Fruit fly (Drosophila melanogaster) whole organism, embryonic: ENCODE measurements around the gene tbc.

Source experiments
- Ada2b ChIP-seq: fragments of 200-800 bp; sonication (Bioruptor generic); IDR thresholded peaks from 2 replicates; pipeline ENCODE4 v1.3.6; 2022; ENCODE audit warnings: missing biosample characterization, missing genetic modification characterization
- Atf6 ChIP-seq: fragments of 200-800 bp; sonication (Bioruptor generic); IDR thresholded peaks from 2 replicates; pipeline ENCODE4 v1.3.6; 2022; ENCODE audit warnings: missing biosample characterization, missing genetic modification characterization
- CG10654 ChIP-seq: fragments of 200-800 bp; sonication (Bioruptor generic); optimal IDR thresholded peaks from 2 replicates; lab custom pipeline; 2016; ENCODE audit warnings: missing biosample characterization, missing genetic modification characterization
- CG11398 ChIP-seq: fragments of 200-800 bp; sonication (Bioruptor generic); optimal IDR thresholded peaks from 2 replicates; lab custom pipeline; 2016; ENCODE audit warnings: missing biosample characterization, missing genetic modification characterization
- CG12236 ChIP-seq: fragments of 200-800 bp; sonication (Bioruptor generic); optimal IDR thresholded peaks from 2 replicates; lab custom pipeline; 2016; ENCODE audit warnings: missing biosample characterization, missing genetic modification characterization
- CG13296 ChIP-seq: fragments of 200-800 bp; sonication (Bioruptor generic); optimal IDR thresholded peaks from 3 replicates; lab custom pipeline; 2018; ENCODE audit warnings: missing biosample characterization, mild to moderate bottlenecking, missing genetic modification characterization
- CG13775 ChIP-seq: fragments of 200-800 bp; sonication (Bioruptor generic); optimal IDR thresholded peaks from 3 replicates; lab custom pipeline; 2017; ENCODE audit warnings: missing biosample characterization, mild to moderate bottlenecking, missing genetic modification characterization
- CG15696 ChIP-seq: fragments of 200-800 bp; sonication (Bioruptor generic); optimal IDR thresholded peaks from 2 replicates; lab custom pipeline; 2019; ENCODE audit warnings: missing biosample characterization, mild to moderate bottlenecking, missing genetic modification characterization, moderate library complexity
- CG18599 ChIP-seq: fragments of 200-800 bp; sonication (Bioruptor generic); optimal IDR thresholded peaks from 3 replicates; lab custom pipeline; 2017; ENCODE audit warnings: missing biosample characterization, missing genetic modification characterization, mild to moderate bottlenecking, moderate library complexity, missing genetic modification reagents
- CG3163 ChIP-seq: fragments of 200-800 bp; sonication (Bioruptor generic); optimal IDR thresholded peaks from 3 replicates; lab custom pipeline; 2016; ENCODE audit warnings: missing biosample characterization, missing genetic modification characterization
- CG32532 ChIP-seq: fragments of 200-800 bp; sonication (Bioruptor generic); IDR thresholded peaks from 2 replicates; pipeline ENCODE4 v1.3.6; 2022; ENCODE audit warnings: missing biosample characterization, missing genetic modification characterization
- CG4424 ChIP-seq: fragments of 200-800 bp; sonication (Bioruptor generic); optimal IDR thresholded peaks from 3 replicates; lab custom pipeline; 2016; ENCODE audit warnings: missing biosample characterization, missing genetic modification characterization
- CG6683 ChIP-seq: fragments of 200-800 bp; sonication (Bioruptor generic); optimal IDR thresholded peaks from 2 replicates; lab custom pipeline; 2017; ENCODE audit warnings: missing biosample characterization, mild to moderate bottlenecking, missing genetic modification characterization, missing genetic modification reagents
- CG8388 ChIP-seq: fragments of 200-800 bp; sonication (Bioruptor generic); optimal IDR thresholded peaks from 2 replicates; lab custom pipeline; 2019; ENCODE audit warnings: missing biosample characterization, mild to moderate bottlenecking, missing genetic modification characterization, moderate library complexity
- D19A ChIP-seq: fragments of 200-800 bp; optimal IDR thresholded peaks from 3 replicates; lab custom pipeline; 2019; ENCODE audit warnings: missing biosample characterization, mild to moderate bottlenecking, missing genetic modification characterization, moderate library complexity
- Dad ChIP-seq: fragments of 200-800 bp; sonication (Bioruptor generic); optimal IDR thresholded peaks from 3 replicates; lab custom pipeline; 2016; ENCODE audit warnings: missing biosample characterization, missing genetic modification characterization
- Dll ChIP-seq: fragments of 200-800 bp; sonication (Bioruptor generic); IDR thresholded peaks from 4 replicates; pipeline ENCODE4 v1.3.6; 2022; ENCODE audit warnings: missing biosample characterization, missing genetic modification characterization; ENCODE audit not compliant: partially characterized antibody
- Dref ChIP-seq: fragments of 200-800 bp; sonication (Bioruptor generic); IDR thresholded peaks from 2 replicates; pipeline ENCODE4 v1.3.6; 2022; ENCODE audit warnings: missing biosample characterization, missing genetic modification characterization
- Ets65A ChIP-seq: fragments of 200-800 bp; sonication (Bioruptor generic); peaks from one replicate; lab custom pipeline; 2016; ENCODE audit warnings: missing biosample characterization, missing genetic modification characterization
- Med ChIP-seq: fragments of 200-800 bp; sonication (Bioruptor generic); peaks from one replicate; lab custom pipeline; 2016; ENCODE audit warnings: missing biosample characterization, missing genetic modification characterization, mild to moderate bottlenecking, inconsistent platforms, moderate library complexity
- NK7.1 ChIP-seq: fragments of 200-800 bp; sonication (Bioruptor generic); optimal IDR thresholded peaks from 3 replicates; lab custom pipeline; 2016; ENCODE audit warnings: missing biosample characterization, missing genetic modification characterization
- Nf-YA ChIP-seq: fragments of 200-800 bp; sonication (Bioruptor generic); IDR thresholded peaks from 2 replicates; pipeline ENCODE4 v1.3.6; 2022; ENCODE audit warnings: missing biosample characterization, missing genetic modification characterization
- Nf-YB ChIP-seq: fragments of 200-800 bp; sonication (Bioruptor generic); optimal IDR thresholded peaks from 3 replicates; lab custom pipeline; 2019; ENCODE audit warnings: missing biosample characterization, mild to moderate bottlenecking, missing genetic modification characterization, moderate library complexity
- Ptx1 ChIP-seq: fragments of 200-800 bp; sonication (Bioruptor generic); IDR thresholded peaks from 2 replicates; pipeline ENCODE4 v1.3.6; 2022; ENCODE audit warnings: missing biosample characterization, missing genetic modification characterization
- ap ChIP-seq: fragments of 200-800 bp; sonication (Bioruptor generic); IDR thresholded peaks from 2 replicates; pipeline ENCODE4 v1.3.6; 2022; ENCODE audit warnings: missing biosample characterization, missing genetic modification characterization
- cas ChIP-seq: fragments of 200-800 bp; sonication (Bioruptor generic); IDR thresholded peaks from 2 replicates; pipeline ENCODE4 v1.3.6; 2022; ENCODE audit warnings: missing biosample characterization, missing genetic modification characterization
- croc ChIP-seq: fragments of 200-800 bp; sonication (Bioruptor generic); conservative IDR thresholded peaks from 3 replicates; pipeline ENCODE4 v1.3.6; 2022; ENCODE audit warnings: missing biosample characterization, missing genetic modification characterization
- dmrt99B ChIP-seq: fragments of 200-800 bp; sonication (Bioruptor generic); optimal IDR thresholded peaks from 2 replicates; lab custom pipeline; 2018; ENCODE audit warnings: missing biosample characterization, mild to moderate bottlenecking, missing genetic modification characterization, moderate library complexity
- eve ChIP-seq, 2 experiments: fragments of >200 bp; optimal IDR thresholded peaks; 2 replicates each; lab custom pipeline; 2017; ENCODE audit warnings: missing biosample characterization in 2 of 2, missing genetic modification characterization in 2 of 2
- fd3F ChIP-seq: fragments of 200-800 bp; sonication (Bioruptor generic); optimal IDR thresholded peaks from 2 replicates; lab custom pipeline; 2018; ENCODE audit warnings: missing biosample characterization, mild to moderate bottlenecking, missing genetic modification characterization, moderate library complexity
- ftz-f1 ChIP-seq: fragments of 200-800 bp; sonication (Bioruptor generic); optimal IDR thresholded peaks from 2 replicates; lab custom pipeline; 2016; ENCODE audit warnings: missing biosample characterization, missing genetic modification characterization
- gsb ChIP-seq: fragments of 200-800 bp; sonication (Bioruptor generic); IDR thresholded peaks from 2 replicates; pipeline ENCODE4 v1.3.6; 2022; ENCODE audit warnings: missing biosample characterization, missing genetic modification characterization
- maf-S ChIP-seq: fragments of 200-800 bp; sonication (Bioruptor generic); optimal IDR thresholded peaks from 2 replicates; lab custom pipeline; 2016; ENCODE audit warnings: missing biosample characterization, missing genetic modification characterization
- phol ChIP-seq: fragments of 200-800 bp; sonication (Bioruptor generic); optimal IDR thresholded peaks from 3 replicates; lab custom pipeline; 2018; ENCODE audit warnings: missing biosample characterization, mild to moderate bottlenecking, missing genetic modification characterization, moderate library complexity
- row ChIP-seq: fragments of 200-800 bp; sonication (Bioruptor generic); IDR thresholded peaks from 3 replicates; pipeline ENCODE4 v1.3.6; 2022; ENCODE audit warnings: missing biosample characterization, missing genetic modification characterization
- sens ChIP-seq: fragments of 200-800 bp; sonication (Bioruptor generic); peaks from one replicate; lab custom pipeline; 2016; ENCODE audit warnings: missing biosample characterization, missing genetic modification characterization
- slou ChIP-seq: fragments of 200-800 bp; sonication (Bioruptor generic); optimal IDR thresholded peaks from 3 replicates; lab custom pipeline; 2016; ENCODE audit warnings: missing biosample characterization, missing genetic modification characterization
- so ChIP-seq: fragments of 200-800 bp; sonication (Bioruptor generic); IDR thresholded peaks from 3 replicates; pipeline ENCODE4 v1.3.6; 2022; ENCODE audit warnings: missing biosample characterization, missing genetic modification characterization
- sob ChIP-seq: fragments of 200-800 bp; sonication (Bioruptor generic); IDR thresholded peaks from 2 replicates; pipeline ENCODE4 v1.3.6; 2022; ENCODE audit warnings: missing biosample characterization, missing genetic modification characterization
- sqz ChIP-seq: fragments of 200-800 bp; sonication (Bioruptor generic); optimal IDR thresholded peaks from 3 replicates; lab custom pipeline; 2018; ENCODE audit warnings: missing biosample characterization, mild to moderate bottlenecking, missing genetic modification characterization
- tap ChIP-seq: fragments of 200-800 bp; optimal IDR thresholded peaks from 3 replicates; lab custom pipeline; 2019; ENCODE audit warnings: missing biosample characterization, mild to moderate bottlenecking, missing genetic modification characterization, moderate library complexity

tbc gene

DNA sequence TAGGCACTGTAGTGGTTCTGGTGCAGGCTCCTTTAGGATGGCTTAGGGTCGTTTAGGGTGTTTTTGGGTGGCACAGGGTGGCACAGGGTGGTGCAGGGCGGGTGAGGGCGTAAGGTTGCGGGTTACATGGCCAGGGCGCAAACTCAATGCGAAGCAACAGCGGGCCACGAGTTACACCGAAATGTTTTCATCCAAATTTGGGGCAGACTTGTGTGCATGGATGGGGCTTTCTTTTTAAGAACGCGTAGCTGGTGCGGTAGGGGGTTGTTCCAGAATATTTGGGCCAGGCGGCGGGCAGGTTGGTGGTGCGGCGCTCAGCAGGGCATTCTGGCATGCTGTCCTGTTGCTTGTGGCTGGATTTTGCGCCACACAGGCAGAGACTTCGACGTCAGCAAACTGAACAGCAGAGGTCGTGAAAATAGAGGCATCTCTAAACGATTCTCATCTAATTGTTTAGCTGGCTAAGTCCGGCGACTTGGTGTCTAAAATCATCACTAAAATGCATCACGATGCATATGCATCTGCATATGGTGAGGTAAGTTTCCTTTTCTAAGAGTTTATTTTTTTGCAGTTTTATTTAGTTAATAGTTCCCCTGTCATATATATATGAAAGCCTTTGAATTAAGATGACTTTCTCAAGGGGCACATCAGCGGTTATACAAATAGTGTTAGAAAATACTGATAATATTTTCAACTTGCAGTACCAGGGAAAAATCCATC, 1.1 kb upstream of the tbc start (continued):
- TF ChIP-seq slou = no peak
- peak; percentile 27 for TF ChIP-seq dmrt99B (tag; lab: Kevin White, UChicago)
- no peak for TF ChIP-seq CG3163 (GFP tag; lab: Kevin White, UChicago)
- no peak for TF ChIP-seq CG6683 (GFP tag; lab: Kevin White, UChicago)
- no peak for TF ChIP-seq ap (GFP tag; lab: Robert Waterston, UW)
- no peak for TF ChIP-seq gsb
- no peak for TF ChIP-seq CG12236 (GFP tag; lab: Kevin White, UChicago)

DNA sequence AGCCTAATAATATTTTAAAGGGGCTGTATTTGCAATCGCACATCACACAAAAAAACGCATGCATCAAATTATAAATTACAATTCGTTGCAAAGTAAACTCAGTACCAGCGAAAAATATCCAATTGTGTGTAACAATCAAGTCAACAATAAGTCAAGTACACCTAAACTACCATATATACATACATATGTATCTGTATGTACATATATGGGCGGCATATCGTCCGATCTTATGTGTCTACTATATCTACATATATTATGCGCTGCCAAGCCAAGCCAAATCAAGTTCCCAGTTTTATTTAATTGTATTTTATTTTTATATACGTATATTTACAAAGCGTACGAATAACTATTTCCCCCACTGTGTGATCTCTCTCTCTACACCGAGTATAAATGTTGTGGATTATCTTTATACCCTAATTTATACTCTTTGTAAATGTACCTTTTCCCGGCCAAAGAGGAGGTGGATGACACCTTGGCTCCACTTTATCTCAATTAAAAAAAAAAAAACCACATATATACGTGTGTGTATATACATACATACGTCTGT, 17.3 kb downstream of the tbc start:
- TF ChIP-seq CG4424 (GFP tag; lab: Kevin White, UChicago) (peak; percentile 3), CG32532 (GFP tag; lab: Robert Waterston, UW) (no peak), croc (GFP tag; lab: Robert Waterston, UW) (no peak), fd3F (GFP tag; lab: Kevin White, UChicago) (no peak), D19A (peak; percentile 61), tap (tag; lab: Kevin White, UChicago) (peak; percentile 12), eve (GFP tag; optimal IDR thresholded peaks at IDR 0.05; lab: Kevin White, UChicago) (no peak), Ets65A (GFP tag; lab: Kevin White, UChicago) (no peak), so (GFP tag; lab: Robert Waterston, UW) (no peak), ftz-f1 (GFP tag; lab: Kevin White, UChicago) (no peak), dmrt99B (tag; lab: Kevin White, UChicago) (peak; percentile 2), row (GFP tag; lab: Robert Waterston, UW) (peak; percentile 22; the same call in 1 of the 3 replicates), CG11398 (no peak), Dll (GFP tag; lab: Robert Waterston, UW) (no peak), sqz (GFP tag; lab: Kevin White, UChicago) (no peak), sens (GFP tag; lab: Kevin White, UChicago) (peak; percentile 38), CG13296 (peak; percentile 30), CG15696 (tag; lab: Kevin White, UChicago) (no peak), Ptx1 (0 out of 2 replicates have a peak, but pooled peaks have one; percentile 37), Atf6 (GFP tag; lab: Robert Waterston, UW) (no peak), cas (GFP tag; lab: Robert Waterston, UW) (no peak), CG10654 (no peak), CG8388 (GFP tag; lab: Kevin White, UChicago) (peak; percentile 76), Dref (GFP tag; lab: Robert Waterston, UW) (no peak), sob (GFP tag; lab: Robert Waterston, UW) (0 out of 2 replicates have a peak, but pooled peaks have one; percentile 7), Ada2b (no peak)
- TF ChIP-seq, all 482 proteins: peak for 10

DNA sequence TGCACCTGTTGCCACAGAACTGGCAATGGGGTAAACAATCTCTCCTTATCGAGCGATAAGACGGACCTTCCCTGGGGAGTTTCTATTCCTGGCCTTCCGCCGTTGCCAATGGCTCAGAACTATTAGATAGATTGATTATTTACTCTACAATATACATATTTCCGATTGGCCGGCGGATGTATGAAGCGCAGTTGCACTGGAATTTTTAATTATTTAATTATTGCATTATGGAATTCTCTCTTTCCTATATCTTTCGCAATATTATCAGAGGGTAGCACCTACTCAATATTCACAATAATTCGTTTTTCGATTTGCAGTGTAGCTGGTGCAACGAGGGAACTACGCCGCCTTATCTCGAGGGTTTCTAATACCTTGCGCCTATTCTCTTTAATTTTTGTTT, 18.0 kb downstream of the tbc start, which contains the start of gene GstT3:
Gene GstT3, plus strand, starts transcription at position 301 of the 400 bp plus-strand sequence.
- no peak for TF ChIP-seq maf-S (GFP tag; lab: Kevin White, UChicago)
- TF ChIP-seq CG18599 (GFP tag; lab: Kevin White, UChicago) = no peak
- TF ChIP-seq phol (tag; lab: Kevin White, UChicago) = no peak
- TF ChIP-seq NK7.1 = no peak
- TF ChIP-seq Dad (GFP tag; lab: Kevin White, UChicago) = no peak
- TF ChIP-seq CG13775 (GFP tag; lab: Kevin White, UChicago) = no peak
- TF ChIP-seq Nf-YA (GFP tag; lab: Robert Waterston, UW) = no peak
- no peak for TF ChIP-seq Nf-YB (GFP tag; lab: Kevin White, UChicago)
- TF ChIP-seq ftz-f1 (GFP tag; lab: Kevin White, UChicago) = no peak
- TF ChIP-seq Ets65A (GFP tag; lab: Kevin White, UChicago) = peak; percentile 68
- peak; percentile 8 for TF ChIP-seq Med
